Worm (Caenorhabditis elegans) whole organism, early embryonic: ENCODE measurements around the gene elo-4.

Experiments used
- B0310.2 ChIP-seq: sonication (generic microtip); optimal IDR thresholded peaks from 2 replicates; lab custom pipeline; 2016; ENCODE audit warnings: mild to moderate bottlenecking, missing genetic modification characterization, missing compliant biosample characterization
- ceh-36 ChIP-seq: sonication (generic microtip); optimal IDR thresholded peaks from 2 replicates; lab custom pipeline; 2016; ENCODE audit warnings: missing genetic modification characterization, inconsistent platforms, missing compliant biosample characterization
- hmg-4 ChIP-seq: fragments of 200-800 bp; sonication (Bioruptor generic); optimal IDR thresholded peaks from 2 replicates; lab custom pipeline; 2018; ENCODE audit warnings: mild to moderate bottlenecking, missing genetic modification characterization, missing compliant biosample characterization

- no peak for TF ChIP-seq B0310.2 (tag; lab: Kevin White, UChicago)
- no peak for TF ChIP-seq hmg-4
- TF ChIP-seq ceh-36 = no peak
Observed at ce11 chrIII:9288540-9288939, 45.5 kb downstream of the elo-4 start.
